Worm (Caenorhabditis elegans) whole organism, late embryonic: ENCODE measurements around the gene F13H10.8.

Experiments used
- T23F11.4 ChIP-seq: fragments of 200-800 bp; sonication (Bioruptor generic); optimal IDR thresholded peaks from 2 replicates; lab custom pipeline; 2018; ENCODE audit warnings: mild to moderate bottlenecking, missing genetic modification characterization, missing compliant biosample characterization
- Y22D7AL.16 ChIP-seq: sonication (generic microtip); optimal IDR thresholded peaks from 2 replicates; lab custom pipeline; 2016; ENCODE audit warnings: missing genetic modification characterization, missing compliant biosample characterization
- ceh-14 ChIP-seq: sonication (generic microtip); optimal IDR thresholded peaks from 2 replicates; lab custom pipeline; 2016; ENCODE audit warnings: missing genotype, missing genetic modification characterization, missing compliant biosample characterization
- dve-1 ChIP-seq: sonication (generic microtip); optimal IDR thresholded peaks from 2 replicates; lab custom pipeline; 2017; ENCODE audit warnings: antibody characterized with exemption, mild to moderate bottlenecking, missing genetic modification characterization, missing compliant biosample characterization
- hlh-30 ChIP-seq: sonication (generic microtip); optimal IDR thresholded peaks from 2 replicates; lab custom pipeline; 2017; ENCODE audit warnings: antibody characterized with exemption, missing genetic modification characterization, missing compliant biosample characterization; ENCODE audit not compliant: insufficient read depth

ce11 chrIV:11036222-11036621, 15.9 kb downstream of the F13H10.8 start, which contains the start of gene fkb-1:
- TF ChIP-seq T23F11.4 (GFP tag; lab: Kevin White, UChicago): no peak
- TF ChIP-seq dve-1 (tag; lab: Kevin White, UChicago): no peak
- no peak for TF ChIP-seq hlh-30 (tag; lab: Kevin White, UChicago)
- TF ChIP-seq Y22D7AL.16: no peak
- no peak for TF ChIP-seq ceh-14 (tag; lab: Kevin White, UChicago)
